Fruit fly (Drosophila melanogaster) whole organism, pupa: ENCODE measurements around the gene gdl-ORF39.

ENCODE experiments used
- CG10348 ChIP-seq: fragments of 200-800 bp; sonication (Bioruptor generic); IDR thresholded peaks from 2 replicates; pipeline ENCODE4 v1.3.6; 2022; ENCODE audit warnings: missing biosample characterization, missing genetic modification characterization
- CG12605 ChIP-seq: fragments of 200-800 bp; sonication (Bioruptor generic); IDR thresholded peaks from 2 replicates; pipeline ENCODE4 v1.3.6; 2022; ENCODE audit warnings: missing biosample characterization, missing genetic modification characterization
- CG13204 ChIP-seq: fragments of 200-800 bp; sonication (Bioruptor generic); optimal IDR thresholded peaks from 2 replicates; lab custom pipeline; 2018; ENCODE audit warnings: missing biosample characterization, mild to moderate bottlenecking, missing genetic modification characterization, moderate library complexity
- CG14655 ChIP-seq: fragments of 200-800 bp; sonication (Bioruptor generic); optimal IDR thresholded peaks from 3 replicates; lab custom pipeline; 2017; ENCODE audit warnings: mild to moderate bottlenecking, missing biosample characterization, missing genetic modification reagents, missing genetic modification characterization
- CG15710 ChIP-seq: fragments of 200-800 bp; sonication (Bioruptor generic); optimal IDR thresholded peaks from 2 replicates; lab custom pipeline; 2018; ENCODE audit warnings: missing biosample characterization, mild to moderate bottlenecking, missing genetic modification characterization, moderate library complexity
- CG17806 ChIP-seq: fragments of 200-800 bp; sonication (Bioruptor generic); optimal IDR thresholded peaks from 2 replicates; lab custom pipeline; 2018; ENCODE audit warnings: missing biosample characterization, mild to moderate bottlenecking, missing genetic modification characterization, moderate library complexity
- CG32121 ChIP-seq: fragments of 200-800 bp; sonication (Bioruptor generic); IDR thresholded peaks from 2 replicates; pipeline ENCODE4 v1.3.6; 2022; ENCODE audit warnings: missing biosample characterization, missing genetic modification characterization
- CG34367 ChIP-seq: fragments of 200-800 bp; sonication (Bioruptor generic); optimal IDR thresholded peaks from 2 replicates; lab custom pipeline; 2018; ENCODE audit warnings: missing biosample characterization, mild to moderate bottlenecking, missing genetic modification characterization
- CG4496 ChIP-seq: fragments of 200-800 bp; sonication (Bioruptor generic); IDR thresholded peaks from 3 replicates; pipeline ENCODE4 v1.3.6; 2022; ENCODE audit warnings: missing biosample characterization, missing genetic modification characterization
- CG8159 ChIP-seq: fragments of 200-800 bp; sonication (Bioruptor generic); optimal IDR thresholded peaks from 3 replicates; lab custom pipeline; 2018; ENCODE audit warnings: missing biosample characterization, mild to moderate bottlenecking, missing genetic modification characterization, moderate library complexity
- CG8301 ChIP-seq: fragments of 200-800 bp; sonication (Bioruptor generic); optimal IDR thresholded peaks from 2 replicates; lab custom pipeline; 2018; ENCODE audit warnings: missing biosample characterization, mild to moderate bottlenecking, missing genetic modification characterization
- CG9948 ChIP-seq: fragments of 200-800 bp; sonication (Bioruptor generic); optimal IDR thresholded peaks from 2 replicates; lab custom pipeline; 2018; ENCODE audit warnings: missing biosample characterization, mild to moderate bottlenecking, missing genetic modification characterization, moderate library complexity
- D1 ChIP-seq: fragments of 200-800 bp; sonication (Bioruptor generic); optimal IDR thresholded peaks from 2 replicates; lab custom pipeline; 2018; ENCODE audit warnings: missing biosample characterization, mild to moderate bottlenecking, missing genetic modification characterization, moderate library complexity
- EcR ChIP-seq: fragments of 200-800 bp; sonication (Bioruptor generic); optimal IDR thresholded peaks from 3 replicates; lab custom pipeline; 2019; ENCODE audit warnings: missing biosample characterization, missing genetic modification characterization, mild to moderate bottlenecking, moderate library complexity, missing genetic modification reagents
- Ets98B ChIP-seq: fragments of 200-800 bp; sonication (Bioruptor generic); IDR thresholded peaks from 2 replicates; pipeline ENCODE4 v1.3.6; 2022; ENCODE audit warnings: missing biosample characterization, missing genetic modification characterization
- Pif1A ChIP-seq: fragments of 200-800 bp; sonication (Bioruptor generic); optimal IDR thresholded peaks from 3 replicates; lab custom pipeline; 2016; ENCODE audit warnings: missing biosample characterization, missing genetic modification characterization
- Pif1B ChIP-seq: fragments of 200-800 bp; sonication (Bioruptor generic); optimal IDR thresholded peaks from 3 replicates; lab custom pipeline; 2016; ENCODE audit warnings: missing biosample characterization, missing genetic modification characterization
- Snoo ChIP-seq: fragments of 200-800 bp; sonication (Bioruptor generic); optimal IDR thresholded peaks from 3 replicates; lab custom pipeline; 2017; ENCODE audit warnings: missing biosample characterization, mild to moderate bottlenecking, missing genetic modification characterization, inconsistent platforms
- fd96Ca ChIP-seq: fragments of 200-800 bp; sonication (Bioruptor generic); IDR thresholded peaks from 3 replicates; pipeline ENCODE4 v1.3.6; 2022; ENCODE audit warnings: missing biosample characterization, missing genetic modification characterization
- gl ChIP-seq: fragments of 200-800 bp; sonication (Bioruptor generic); optimal IDR thresholded peaks from 2 replicates; lab custom pipeline; 2018; ENCODE audit warnings: missing biosample characterization, mild to moderate bottlenecking, missing genetic modification characterization
- rn ChIP-seq: fragments of 200-800 bp; sonication (Bioruptor generic); IDR thresholded peaks from 2 replicates; pipeline ENCODE4 v1.3.6; 2022; ENCODE audit warnings: missing biosample characterization, missing genetic modification characterization

Gene gdl-ORF39

dm6 chr3L:15530638-15531225, 21.5 kb downstream of the gdl-ORF39 start:
- TF ChIP-seq CG10348 (no peak), gl (tag; lab: Kevin White, UChicago) (peak; percentile 30), EcR (GFP tag; lab: Kevin White, UChicago) (peak; percentile 23)

DNA sequence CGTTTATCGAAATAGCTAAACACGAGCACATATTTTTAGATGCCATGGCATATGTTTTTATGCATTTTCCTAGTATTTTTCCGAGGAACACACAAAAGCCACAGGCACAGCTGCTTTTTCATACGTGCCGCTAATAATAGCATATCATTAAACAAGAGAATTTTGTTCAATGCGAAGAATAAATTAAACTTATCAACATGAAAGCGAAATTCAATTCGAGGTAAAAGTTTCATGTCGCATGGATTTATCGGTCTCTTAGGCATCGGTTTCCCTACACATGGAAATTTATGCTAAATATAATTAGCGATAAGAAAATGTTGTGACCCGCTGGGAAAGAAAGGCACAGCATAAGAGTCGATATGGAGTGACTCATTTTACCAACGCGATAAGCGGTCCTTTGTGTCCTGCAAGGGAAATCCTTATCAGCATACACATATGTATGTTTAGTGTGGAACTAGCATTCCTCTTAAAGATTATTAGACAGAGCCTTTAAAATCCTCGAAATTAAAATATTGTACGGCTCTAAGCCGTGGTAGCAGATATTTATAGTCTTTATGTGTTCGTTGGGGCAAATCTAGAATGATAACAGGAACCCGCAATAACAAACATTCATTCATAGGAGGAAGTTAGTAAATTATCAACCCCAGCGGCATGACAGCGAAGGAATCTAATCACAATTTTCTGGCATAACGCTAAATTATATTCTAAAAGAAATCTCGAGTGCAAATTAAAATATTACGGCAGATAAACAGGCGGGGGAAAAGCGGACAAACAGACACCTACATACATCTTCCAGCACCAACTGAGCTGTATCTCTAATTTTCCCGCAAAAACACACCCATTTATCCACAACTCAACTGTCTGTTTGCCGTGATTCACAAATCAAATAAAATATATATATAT, 22.4 kb downstream of the gdl-ORF39 start, which contains the start of gene CG43248:
TSS of gene CG43248 (minus strand) at position 51 of the 903 bp plus-strand sequence.
- TF ChIP-seq CG15710 (tag; lab: Kevin White, UChicago) (no peak), Ets98B (GFP tag; lab: Robert Waterston, UW) (no peak), gl (tag; lab: Kevin White, UChicago) (no peak), CG9948 (tag; lab: Kevin White, UChicago) (no peak), CG12605 (GFP tag; lab: Robert Waterston, UW) (no peak), CG13204 (GFP tag; lab: Kevin White, UChicago) (no peak), EcR (GFP tag; lab: Kevin White, UChicago) (no peak), Pif1A (GFP tag; lab: Kevin White, UChicago) (no peak), CG8301 (tag; lab: Kevin White, UChicago) (no peak)

dm6 chr3L:15532368-15533030, 23.3 kb downstream of the gdl-ORF39 start:
- TF ChIP-seq CG13204 (GFP tag; lab: Kevin White, UChicago) (no peak), Pif1B (GFP tag; lab: Kevin White, UChicago) (no peak), fd96Ca (GFP tag; lab: Robert Waterston, UW) (peak; percentile 51; the same call in 2 of the 3 replicates), Snoo (tag; lab: Kevin White, UChicago) (peak; percentile 3), rn (0 out of 2 replicates have a peak, but pooled peaks have one; percentile 31), gl (tag; lab: Kevin White, UChicago) (no peak), CG32121 (GFP tag; lab: Robert Waterston, UW) (peak; percentile 50; the same call in 1 of the 2 replicates), Pif1A (GFP tag; lab: Kevin White, UChicago) (no peak), CG10348 (0 out of 2 replicates have a peak, but pooled peaks have one; percentile 6), CG14655 (GFP tag; lab: Kevin White, UChicago) (peak; percentile 79), D1 (tag; lab: Kevin White, UChicago) (no peak), CG34367 (tag; lab: Kevin White, UChicago) (no peak), CG17806 (peak; percentile 4), Ets98B (GFP tag; lab: Robert Waterston, UW) (peak; percentile 64; the same call in 1 of the 2 replicates), CG8301 (tag; lab: Kevin White, UChicago) (peak; percentile 60), CG8159 (peak; percentile 63), CG15710 (tag; lab: Kevin White, UChicago) (peak; percentile 9), CG4496 (peak; percentile 90), CG9948 (tag; lab: Kevin White, UChicago) (peak; percentile 45), CG12605 (GFP tag; lab: Robert Waterston, UW) (peak; percentile 40), EcR (GFP tag; lab: Kevin White, UChicago) (peak; percentile 73)
- TF ChIP-seq, all 21 proteins: peak for 15

DNA sequence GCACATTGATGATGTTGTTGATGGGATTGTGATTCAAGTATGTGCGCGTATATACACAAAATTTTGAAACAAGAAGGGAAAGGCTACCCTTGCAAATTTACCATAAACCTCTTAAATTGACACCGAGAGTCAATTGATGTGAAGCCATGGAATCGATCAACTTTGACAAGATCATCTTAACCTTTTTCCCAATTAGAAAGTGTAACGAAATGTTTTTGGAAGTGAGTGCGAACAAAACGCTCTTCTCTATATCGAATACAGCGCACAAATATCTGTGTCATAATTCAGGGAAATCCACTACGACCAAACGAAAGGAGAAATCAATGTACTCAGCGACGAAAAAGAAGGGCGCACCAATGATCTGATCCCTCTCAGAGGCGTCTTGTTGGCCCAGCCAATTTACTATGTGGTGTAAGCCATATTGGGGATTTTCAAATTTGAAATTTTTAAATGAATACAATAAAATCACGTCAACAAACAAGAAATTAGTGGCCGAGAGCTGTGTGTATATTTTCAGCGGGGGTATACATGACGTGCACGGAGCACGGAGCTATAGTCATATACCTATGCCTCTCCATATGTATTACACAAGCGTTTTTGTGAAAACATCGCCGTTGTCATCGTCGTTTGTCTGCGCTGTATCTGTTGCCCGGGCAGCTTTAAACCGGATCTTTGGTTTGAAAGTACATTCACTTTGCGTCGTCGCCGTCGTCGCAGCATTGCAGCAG, 24.3 kb downstream of the gdl-ORF39 start:
- no peak for TF ChIP-seq CG10348
- TF ChIP-seq CG17806, result peak; percentile 68
- peak; percentile 79; the same call in 2 of the 3 replicates for TF ChIP-seq fd96Ca (GFP tag; lab: Robert Waterston, UW)
- TF ChIP-seq CG32121 (GFP tag; lab: Robert Waterston, UW), result peak; percentile 23; the same call in 1 of the 2 replicates
- TF ChIP-seq CG14655 (GFP tag; lab: Kevin White, UChicago), result peak; percentile 82
- TF ChIP-seq Snoo (tag; lab: Kevin White, UChicago), result peak; percentile 62
- peak; percentile 60; the same call in 1 of the 3 replicates for TF ChIP-seq CG4496
- TF ChIP-seq CG12605 (GFP tag; lab: Robert Waterston, UW), result peak; percentile 15; the same call in 1 of the 2 replicates
- peak; percentile 73 for TF ChIP-seq Pif1A (GFP tag; lab: Kevin White, UChicago)
- peak; percentile 83 for TF ChIP-seq Pif1B (GFP tag; lab: Kevin White, UChicago)
- peak; percentile 79 for TF ChIP-seq CG9948 (tag; lab: Kevin White, UChicago)
- TF ChIP-seq CG15710 (tag; lab: Kevin White, UChicago), result peak; percentile 67
- peak; percentile 70 for TF ChIP-seq CG8301 (tag; lab: Kevin White, UChicago)
- TF ChIP-seq gl (tag; lab: Kevin White, UChicago), result peak; percentile 56
- peak; percentile 61 for TF ChIP-seq CG34367 (tag; lab: Kevin White, UChicago)
- no peak for TF ChIP-seq rn
- peak; percentile 48 for TF ChIP-seq D1 (tag; lab: Kevin White, UChicago)
- peak; percentile 41 for TF ChIP-seq Ets98B (GFP tag; lab: Robert Waterston, UW)
- peak; percentile 33 for TF ChIP-seq CG13204 (GFP tag; lab: Kevin White, UChicago)
- peak; percentile 69 for TF ChIP-seq CG8159
- TF ChIP-seq EcR (GFP tag; lab: Kevin White, UChicago), result peak; percentile 52
